Fruit fly (Drosophila melanogaster) whole organism, embryonic: ENCODE measurements around the gene bark.
A peak's percentile ranks its signal among the peaks of the same experiment; 100 is the strongest.

Source experiments
- Asciz ChIP-seq: fragments of 200-800 bp; sonication (Bioruptor generic); optimal IDR thresholded peaks from 2 replicates; lab custom pipeline; 2017; ENCODE audit warnings: missing biosample characterization, mild to moderate bottlenecking, missing genetic modification characterization, missing genetic modification reagents
- CG15269 ChIP-seq: fragments of 200-800 bp; sonication (Bioruptor generic); optimal IDR thresholded peaks from 2 replicates; lab custom pipeline; 2018; ENCODE audit warnings: missing biosample characterization, mild to moderate bottlenecking, missing genetic modification characterization, moderate library complexity
- CG17186 ChIP-seq: fragments of 200-800 bp; sonication (Bioruptor generic); optimal IDR thresholded peaks from 3 replicates; lab custom pipeline; 2017; ENCODE audit warnings: missing biosample characterization, missing genetic modification reagents, missing genetic modification characterization
- CG4707 ChIP-seq: fragments of 200-800 bp; sonication (Bioruptor generic); optimal IDR thresholded peaks from 2 replicates; lab custom pipeline; 2018; ENCODE audit warnings: missing biosample characterization, mild to moderate bottlenecking, missing genetic modification characterization, moderate library complexity
- CG8478 ChIP-seq: fragments of >200 bp; optimal IDR thresholded peaks from 2 replicates; lab custom pipeline; 2018
- Fer3 ChIP-seq: fragments of 200-800 bp; sonication (Bioruptor generic); optimal IDR thresholded peaks from 2 replicates; lab custom pipeline; 2018; ENCODE audit warnings: missing biosample characterization, mild to moderate bottlenecking, missing genetic modification characterization, moderate library complexity
- Spps ChIP-seq: fragments of 200-800 bp; sonication (Bioruptor generic); optimal IDR thresholded peaks from 2 replicates; lab custom pipeline; 2018; ENCODE audit warnings: missing biosample characterization, mild to moderate bottlenecking, missing genetic modification characterization
- Sry-β ChIP-seq: fragments of 200-800 bp; sonication (Bioruptor generic); optimal IDR thresholded peaks from 2 replicates; lab custom pipeline; 2018; ENCODE audit warnings: missing biosample characterization, mild to moderate bottlenecking, missing genetic modification characterization, moderate library complexity
- Stat92E ChIP-seq, 3 experiments: fragments of >200 bp in 2 of 3; fragments of 200-800 bp in 1 of 3; sonication (Bioruptor generic) in 1 of 3; optimal IDR thresholded peaks; 2 replicates each; lab custom pipeline; 2017 to 2019; ENCODE audit warnings: missing biosample characterization in 3 of 3, missing genetic modification characterization in 3 of 3, mild to moderate bottlenecking in 1 of 3, moderate library complexity in 1 of 3
- exex ChIP-seq: fragments of 200-800 bp; sonication (Bioruptor generic); optimal IDR thresholded peaks from 4 replicates; lab custom pipeline; 2018; ENCODE audit warnings: missing biosample characterization, mild to moderate bottlenecking, missing genetic modification characterization, moderate library complexity
- lab ChIP-seq: fragments of 200-800 bp; sonication (Bioruptor generic); optimal IDR thresholded peaks from 3 replicates; lab custom pipeline; 2017; ENCODE audit warnings: missing biosample characterization, missing genetic modification characterization, mild to moderate bottlenecking, moderate library complexity, missing genetic modification reagents

DNA sequence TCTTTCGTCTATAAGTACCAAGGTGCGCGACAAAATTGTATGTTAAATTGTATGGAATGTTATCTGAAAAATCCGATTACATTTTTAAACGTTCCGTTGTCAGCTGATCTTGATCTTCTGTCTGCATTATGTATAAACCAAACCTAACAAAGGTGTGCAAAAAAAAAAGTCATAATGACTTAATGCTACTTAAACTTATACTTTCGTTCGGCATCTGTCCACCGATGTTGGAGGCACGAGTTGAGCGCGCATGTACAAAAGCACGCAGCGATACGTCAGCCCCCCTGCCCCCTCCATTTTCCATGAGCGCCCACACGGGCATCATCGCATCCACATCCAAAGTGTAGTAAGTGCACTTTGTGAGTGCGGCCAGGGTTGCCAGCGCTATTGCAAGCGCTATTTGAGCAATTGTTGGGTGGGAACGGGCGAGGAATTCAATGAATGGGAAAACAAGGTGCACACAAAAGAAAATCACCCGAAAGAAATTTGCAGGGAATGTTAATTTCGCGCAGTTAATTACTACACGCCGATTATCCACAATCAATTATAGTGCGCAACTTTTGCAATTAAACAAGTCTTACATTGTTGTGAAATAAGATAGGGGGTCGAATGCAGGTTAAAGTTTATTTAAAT lies 17.8 kb downstream of the bark start:
- TF ChIP-seq Asciz (GFP tag; lab: Kevin White, UChicago), result peak; percentile 99
- TF ChIP-seq CG17186, result peak; percentile 97
- TF ChIP-seq Spps (tag; lab: Kevin White, UChicago), result peak; percentile 99
- TF ChIP-seq lab (GFP tag; lab: Kevin White, UChicago), result peak; percentile 99
- TF ChIP-seq Stat92E (GFP tag; optimal IDR thresholded peaks at IDR 0.05; lab: Kevin White, UChicago), result peak in 1 of 3 experiments; percentile 98
- TF ChIP-seq CG8478, result no peak
- peak; percentile 98 for TF ChIP-seq Fer3
- peak; percentile 89 for TF ChIP-seq exex (tag; lab: Kevin White, UChicago)
- TF ChIP-seq Sry-β (GFP tag; lab: Kevin White, UChicago), result peak; percentile 77
- peak; percentile 96 for TF ChIP-seq CG4707
- TF ChIP-seq CG15269 (tag; lab: Kevin White, UChicago), result peak; percentile 99
